Worm (Caenorhabditis elegans) whole organism, L4/young adult: ENCODE measurements around the gene ins-37.

Source experiments
- W03F9.2 ChIP-seq: fragments of 150-350 bp; optimal IDR thresholded peaks from 2 replicates; lab custom pipeline; 2014; ENCODE audit warnings: missing biosample characterization, missing genetic modification characterization
- dao-5 ChIP-seq: sonication (generic microtip); optimal IDR thresholded peaks from 2 replicates; lab custom pipeline; 2016; ENCODE audit warnings: missing genotype, missing genetic modification characterization, moderate library complexity, missing compliant biosample characterization
- him-1 ChIP-seq: sonication (generic microtip); optimal IDR thresholded peaks from 2 replicates; lab custom pipeline; 2016; ENCODE audit warnings: missing genotype, missing genetic modification reagents, missing genetic modification characterization, missing compliant biosample characterization

DNA sequence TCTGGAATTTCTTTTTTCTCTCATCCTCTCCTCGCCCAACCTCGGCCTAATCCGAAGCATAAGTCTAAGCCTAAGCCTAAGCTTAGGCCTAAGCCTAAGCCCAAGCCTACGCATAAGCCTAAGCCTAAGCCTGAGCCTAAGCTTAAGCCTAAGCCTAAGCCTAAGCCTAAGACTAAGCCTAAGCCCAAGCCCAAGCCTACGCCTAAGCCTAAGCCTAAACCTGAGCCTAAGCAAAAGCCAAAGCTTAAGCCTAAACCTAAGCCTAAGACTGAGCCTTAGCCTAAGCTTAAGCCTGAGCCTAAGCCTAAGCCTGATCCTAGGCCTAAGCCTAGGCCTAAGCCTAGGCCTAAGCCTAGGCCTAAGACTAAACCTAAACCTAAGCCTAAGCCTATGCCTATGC, 39.6 kb downstream of the ins-37 start:
- TF ChIP-seq him-1 (tag; lab: Kevin White, UChicago) (no peak), W03F9.2 (tag; lab: Kevin White, UChicago) (no peak), dao-5 (tag; lab: Kevin White, UChicago) (no peak)
